Fruit fly (Drosophila melanogaster): Measurements from ENCODE around the gene CG42494.

CG42494 gene

dm6 chr3L:3205349-3205748 lies 21.1 kb downstream of the CG42494 start, which contains the start of gene CG32277:
TSS of gene CG32277 (minus strand) at chr3L:3205449.
- TF ChIP-seq CG13204 (GFP tag; optimal IDR thresholded peaks at IDR 0.05) = no peak
- TF ChIP-seq Snoo (tag; optimal IDR thresholded peaks at IDR 0.05) = no peak
- no peak for TF ChIP-seq CG9948 (tag; optimal IDR thresholded peaks at IDR 0.05)
- TF ChIP-seq CG14655 (GFP tag; optimal IDR thresholded peaks at IDR 0.05) = no peak
- TF ChIP-seq D1 (tag; optimal IDR thresholded peaks at IDR 0.05) = no peak
- no peak for TF ChIP-seq CG32121 (GFP tag; IDR thresholded peaks at IDR 0.05)
- no peak for TF ChIP-seq CG10348 (GFP tag; IDR thresholded peaks at IDR 0.05)

- TF ChIP-seq CG12605 (GFP tag; IDR thresholded peaks at IDR 0.05) = no peak
- no peak for TF ChIP-seq CG9948 (tag; optimal IDR thresholded peaks at IDR 0.05)
- TF ChIP-seq Pif1B (GFP tag; optimal IDR thresholded peaks at IDR 0.05) = no peak
- TF ChIP-seq CG17806 (tag; optimal IDR thresholded peaks at IDR 0.05) = no peak
- no peak for TF ChIP-seq CG32121 (GFP tag; IDR thresholded peaks at IDR 0.05)
- no peak for TF ChIP-seq CG10348 (GFP tag; IDR thresholded peaks at IDR 0.05)
- no peak for TF ChIP-seq D1 (tag; optimal IDR thresholded peaks at IDR 0.05)
- no peak for TF ChIP-seq rn (GFP tag; IDR thresholded peaks at IDR 0.05)
- no peak for TF ChIP-seq CG8301 (tag; optimal IDR thresholded peaks at IDR 0.05)
- no peak for TF ChIP-seq CG14655 (GFP tag; optimal IDR thresholded peaks at IDR 0.05)
- TF ChIP-seq CG15710 (tag; optimal IDR thresholded peaks at IDR 0.05) = no peak
- no peak for TF ChIP-seq CG4496 (GFP tag; IDR thresholded peaks at IDR 0.05)
- no peak for TF ChIP-seq gl (tag; optimal IDR thresholded peaks at IDR 0.05)
- no peak for TF ChIP-seq CG13204 (GFP tag; optimal IDR thresholded peaks at IDR 0.05)
- no peak for TF ChIP-seq Ets98B (GFP tag; IDR thresholded peaks at IDR 0.05)
These were observed 22.1 kb downstream of the CG42494 start, which contains the start of gene CG33160 for dm6 chr3L:3206263-3206662. TSS of gene CG33160 (minus strand) at chr3L:3206363.

DNA sequence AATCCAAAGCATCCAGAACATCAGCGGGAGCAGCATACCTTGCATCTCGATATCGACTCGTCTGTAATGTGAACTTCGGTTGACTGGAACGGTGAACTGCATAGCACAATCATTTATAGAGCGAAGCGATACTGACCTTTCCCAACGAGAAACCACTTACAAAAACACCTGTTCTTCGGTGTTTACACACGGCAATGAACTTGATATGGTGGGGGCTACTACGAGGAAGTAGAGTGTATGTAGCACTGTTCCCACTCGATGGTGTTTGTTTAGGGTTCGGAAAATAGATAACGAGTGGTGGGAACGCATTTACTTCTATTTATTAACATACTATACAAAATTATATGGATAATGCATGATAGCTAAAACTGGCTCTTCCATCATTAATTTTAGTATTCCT lies 24.7 kb downstream of the CG42494 start, which contains the start of the genes CG32269 and CG32270:
Gene CG32269, minus strand, starts transcription at position 91 of the 400 bp plus-strand sequence.
Gene CG32270, minus strand, starts transcription at position 91 of the 400 bp plus-strand sequence.
- no peak for TF ChIP-seq CG12605 (GFP tag; IDR thresholded peaks at IDR 0.05)
- TF ChIP-seq CG34367 (tag; optimal IDR thresholded peaks at IDR 0.05) = no peak
- TF ChIP-seq Pif1A (GFP tag; optimal IDR thresholded peaks at IDR 0.05) = no peak
- no peak for TF ChIP-seq CG32121 (GFP tag; IDR thresholded peaks at IDR 0.05)
- TF ChIP-seq fd96Ca (GFP tag; IDR thresholded peaks at IDR 0.05) = no peak
- TF ChIP-seq CG10348 (GFP tag; IDR thresholded peaks at IDR 0.05) = no peak
- TF ChIP-seq gl (tag; optimal IDR thresholded peaks at IDR 0.05) = no peak
- no peak for TF ChIP-seq CG13204 (GFP tag; optimal IDR thresholded peaks at IDR 0.05)
- TF ChIP-seq D1 (tag; optimal IDR thresholded peaks at IDR 0.05) = no peak
- no peak for TF ChIP-seq Ets98B (GFP tag; IDR thresholded peaks at IDR 0.05)

DNA sequence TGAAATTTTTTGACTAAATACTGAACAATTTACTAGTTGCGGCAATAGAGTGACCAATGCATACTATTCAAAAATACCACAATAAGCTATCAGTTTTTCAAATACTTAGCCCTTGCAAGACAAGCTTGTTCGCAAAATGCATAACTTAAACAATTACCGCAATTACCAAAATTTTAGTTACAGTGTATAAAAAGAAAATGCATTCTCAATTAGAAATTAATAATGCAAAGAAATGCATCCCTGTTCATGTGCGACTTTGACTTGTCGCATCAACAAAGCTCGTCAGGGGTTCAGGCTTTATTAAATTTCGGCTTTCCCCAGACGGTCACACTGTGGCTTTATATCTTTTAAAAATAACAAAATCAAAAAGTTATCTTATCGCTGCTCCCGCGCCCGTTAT lies 34.7 kb downstream of the CG42494 start, which contains the start of the genes hob and nSMase:
Gene hob, minus strand, starts transcription at position 62 of the 400 bp plus-strand sequence.
Gene nSMase, plus strand, starts transcription at position 298 of the 400 bp plus-strand sequence.
- TF ChIP-seq rn (GFP tag; IDR thresholded peaks at IDR 0.05) (no peak), CG13204 (GFP tag; optimal IDR thresholded peaks at IDR 0.05) (no peak), fd96Ca (GFP tag; IDR thresholded peaks at IDR 0.05) (no peak), Snoo (tag; optimal IDR thresholded peaks at IDR 0.05) (no peak), CG8301 (tag; optimal IDR thresholded peaks at IDR 0.05) (no peak), gl (tag; optimal IDR thresholded peaks at IDR 0.05) (no peak), Pif1A (GFP tag; optimal IDR thresholded peaks at IDR 0.05) (no peak), CG12605 (GFP tag; IDR thresholded peaks at IDR 0.05) (no peak), Pif1B (GFP tag; optimal IDR thresholded peaks at IDR 0.05) (no peak), CG10348 (GFP tag; IDR thresholded peaks at IDR 0.05) (no peak), CG32121 (GFP tag; IDR thresholded peaks at IDR 0.05) (no peak), CG14655 (GFP tag; optimal IDR thresholded peaks at IDR 0.05) (no peak), D1 (tag; optimal IDR thresholded peaks at IDR 0.05) (no peak), CG34367 (tag; optimal IDR thresholded peaks at IDR 0.05) (no peak), CG8159 (tag; optimal IDR thresholded peaks at IDR 0.05) (no peak), Ets98B (GFP tag; IDR thresholded peaks at IDR 0.05) (no peak), EcR (GFP tag; optimal IDR thresholded peaks at IDR 0.05) (no peak), CG9948 (tag; optimal IDR thresholded peaks at IDR 0.05) (no peak)

DNA sequence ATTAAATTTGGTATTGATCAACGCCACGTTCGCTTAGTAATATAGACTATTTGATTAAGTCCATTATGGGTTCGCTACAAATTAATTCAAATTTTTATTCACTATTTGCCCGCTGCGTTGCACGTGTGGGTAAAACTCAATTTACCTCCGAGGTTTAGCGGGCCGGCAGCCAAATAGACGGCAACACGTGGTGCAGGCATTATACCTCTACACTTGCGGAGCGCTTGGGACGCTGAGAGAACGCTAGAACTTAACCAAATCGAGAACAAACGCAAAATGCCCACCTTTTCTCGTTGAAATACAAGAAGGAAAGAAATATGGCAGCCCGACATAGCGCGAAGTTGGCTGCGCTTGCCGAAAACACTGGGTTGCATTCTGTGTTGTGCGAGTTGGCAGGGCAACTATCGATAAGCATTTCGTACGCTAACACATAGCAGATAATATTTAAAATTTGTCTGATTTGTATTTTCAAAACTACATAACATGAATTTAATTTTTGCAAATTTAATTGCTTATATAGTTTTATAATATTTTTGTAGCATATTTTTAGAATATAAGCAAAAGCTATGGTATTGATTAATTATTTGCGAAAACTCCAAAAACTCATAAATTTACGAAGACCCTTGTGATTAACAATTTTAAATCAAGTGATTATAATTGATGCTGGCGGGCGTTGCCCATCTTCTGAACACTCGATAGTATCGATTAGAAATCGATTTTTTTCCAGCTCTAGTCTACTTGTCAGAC lies 38.6 kb downstream of the CG42494 start, which contains the start of the genes RpL28 and eIF1:
Gene RpL28, minus strand, starts transcription at position 318 of the 747 bp plus-strand sequence.
Gene eIF1, plus strand, starts transcription at position 699 of the 747 bp plus-strand sequence.
- TF ChIP-seq CG12605 (GFP tag; IDR thresholded peaks at IDR 0.05) (peak; percentile 53; the same call in 1 of the 2 replicates), CG9948 (tag; optimal IDR thresholded peaks at IDR 0.05) (peak; percentile 44), Ets98B (GFP tag; IDR thresholded peaks at IDR 0.05) (peak; percentile 71), Pif1A (GFP tag; optimal IDR thresholded peaks at IDR 0.05) (no peak), D1 (tag; optimal IDR thresholded peaks at IDR 0.05) (no peak), Snoo (tag; optimal IDR thresholded peaks at IDR 0.05) (peak; percentile 93), gl (tag; optimal IDR thresholded peaks at IDR 0.05) (peak; percentile 33), CG14655 (GFP tag; optimal IDR thresholded peaks at IDR 0.05) (no peak), CG17806 (tag; optimal IDR thresholded peaks at IDR 0.05) (peak; percentile 35), CG8159 (tag; optimal IDR thresholded peaks at IDR 0.05) (peak; percentile 67), CG13204 (GFP tag; optimal IDR thresholded peaks at IDR 0.05) (no peak), CG15710 (tag; optimal IDR thresholded peaks at IDR 0.05) (peak; percentile 74), CG34367 (tag; optimal IDR thresholded peaks at IDR 0.05) (peak; percentile 80), Pif1B (GFP tag; optimal IDR thresholded peaks at IDR 0.05) (no peak), rn (GFP tag; IDR thresholded peaks at IDR 0.05) (peak; percentile 32; the same call in 1 of the 2 replicates), fd96Ca (GFP tag; IDR thresholded peaks at IDR 0.05) (peak; percentile 39; the same call in 1 of the 3 replicates), CG32121 (GFP tag; IDR thresholded peaks at IDR 0.05) (no peak), CG4496 (GFP tag; IDR thresholded peaks at IDR 0.05) (peak; percentile 92), CG10348 (GFP tag; IDR thresholded peaks at IDR 0.05) (no peak), CG8301 (tag; optimal IDR thresholded peaks at IDR 0.05) (no peak)

Measured in whole organism, pupa.